Worm (Caenorhabditis elegans) whole organism, L4 larva: ENCODE results near the gene F26H11.8.

Source experiments
- D1046.2 ChIP-seq: fragments of 200-800 bp; sonication (Bioruptor generic); IDR thresholded peaks from 2 replicates; pipeline ENCODE4 v1.3.6; 2022; ENCODE audit warnings: missing genetic modification characterization, missing compliant biosample characterization
- F10B5.3 ChIP-seq: sonication (generic microtip); optimal IDR thresholded peaks from 2 replicates; lab custom pipeline; 2016; ENCODE audit warnings: mild to moderate bottlenecking, missing genetic modification characterization, missing compliant biosample characterization
- F49E8.2 ChIP-seq: sonication (generic microtip); optimal IDR thresholded peaks from 2 replicates; lab custom pipeline; 2016; ENCODE audit warnings: missing compliant biosample characterization, mild to moderate bottlenecking, missing genetic modification characterization, borderline replicate concordance
- T26A8.4 ChIP-seq: fragments of 200-800 bp; sonication (Bioruptor generic); IDR thresholded peaks from 2 replicates; pipeline ENCODE4 v1.3.6; 2022; ENCODE audit warnings: missing genetic modification characterization, missing compliant biosample characterization
- Y48G9A.11 ChIP-seq: fragments of 200-800 bp; sonication (Bioruptor generic); IDR thresholded peaks from 2 replicates; pipeline ENCODE4 v1.3.6; 2022; ENCODE audit warnings: missing genetic modification reagents, missing genetic modification characterization, missing compliant biosample characterization
- Y75B8A.6 ChIP-seq: fragments of 200-800 bp; sonication (Bioruptor generic); IDR thresholded peaks from 2 replicates; pipeline ENCODE4 v1.3.6; 2022; ENCODE audit warnings: missing genetic modification reagents, missing genetic modification characterization, missing compliant biosample characterization
- ZK337.2 ChIP-seq: fragments of 200-800 bp; sonication (Bioruptor generic); IDR thresholded peaks from 2 replicates; pipeline ENCODE4 v1.3.6; 2022; ENCODE audit warnings: missing genetic modification reagents, missing genetic modification characterization, missing compliant biosample characterization
- aha-1 ChIP-seq: fragments of 150-350 bp; peaks from one replicate; lab custom pipeline; 2014; ENCODE audit warnings: missing biosample characterization, missing genetic modification characterization
- ama-1 ChIP-seq: fragments of 150-350 bp; optimal IDR thresholded peaks from 2 replicates; lab custom pipeline; 2014; ENCODE audit warnings: inconsistent platforms, mixed read lengths
- arid-1 ChIP-seq: fragments of 200-800 bp; sonication (Bioruptor generic); conservative IDR thresholded peaks from 2 replicates; pipeline ENCODE4 v1.3.6; 2022; ENCODE audit warnings: missing genetic modification reagents, missing genetic modification characterization, missing compliant biosample characterization
- ceh-28 ChIP-seq: fragments of 150-350 bp; optimal IDR thresholded peaks from 2 replicates; lab custom pipeline; 2014; ENCODE audit warnings: missing biosample characterization, missing genetic modification reagents, missing genetic modification characterization
- ceh-62 ChIP-seq: sonication (generic microtip); optimal IDR thresholded peaks from 2 replicates; lab custom pipeline; 2017; ENCODE audit warnings: missing biosample characterization, missing genetic modification characterization
- cey-2 ChIP-seq: sonication (generic microtip); optimal IDR thresholded peaks from 3 replicates; lab custom pipeline; 2017; ENCODE audit warnings: missing genetic modification characterization, mild to moderate bottlenecking, missing compliant biosample characterization, antibody characterized with exemption, borderline replicate concordance; ENCODE audit not compliant: insufficient read depth
- daf-8 ChIP-seq: fragments of 200-800 bp; sonication (Bioruptor generic); IDR thresholded peaks from 2 replicates; pipeline ENCODE4 v1.3.6; 2022; ENCODE audit warnings: missing genetic modification characterization, missing compliant biosample characterization
- dmd-6 ChIP-seq: fragments of 200-800 bp; sonication (Bioruptor generic); IDR thresholded peaks from 2 replicates; pipeline ENCODE4 v1.3.6; 2022; ENCODE audit warnings: missing genetic modification reagents, missing genetic modification characterization, missing compliant biosample characterization
- dmd-8 ChIP-seq: fragments of 200-800 bp; sonication (Bioruptor generic); IDR thresholded peaks from 2 replicates; pipeline ENCODE4 v1.3.6; 2022; ENCODE audit warnings: missing genetic modification characterization, missing compliant biosample characterization
- dmd-9 ChIP-seq: fragments of 200-800 bp; sonication (Bioruptor generic); IDR thresholded peaks from 2 replicates; pipeline ENCODE4 v1.3.6; 2022; ENCODE audit warnings: missing genetic modification reagents, missing genetic modification characterization, missing compliant biosample characterization
- fkh-10 ChIP-seq: fragments of 150-350 bp; optimal IDR thresholded peaks from 2 replicates; lab custom pipeline; 2014; ENCODE audit warnings: missing biosample characterization, missing genetic modification reagents, missing genetic modification characterization
- hif-1 ChIP-seq, 2 experiments: sonication (generic microtip); optimal IDR thresholded peaks; 2 replicates each; lab custom pipeline; 2016 to 2017; ENCODE audit warnings: missing compliant biosample characterization in 2 of 2, missing genetic modification characterization in 2 of 2, missing genetic modification reagents in 2 of 2, missing genotype in 2 of 2, mild to moderate bottlenecking in 1 of 2
- hlh-11 ChIP-seq: fragments of 200-800 bp; sonication (Bioruptor generic); optimal IDR thresholded peaks from 2 replicates; lab custom pipeline; 2018; ENCODE audit warnings: mild to moderate bottlenecking, missing genetic modification characterization, missing compliant biosample characterization
- hlh-30 ChIP-seq: sonication (generic microtip); optimal IDR thresholded peaks from 2 replicates; lab custom pipeline; 2017; ENCODE audit warnings: antibody characterized with exemption, mild to moderate bottlenecking, missing genetic modification characterization, missing compliant biosample characterization; ENCODE audit not compliant: insufficient read depth
- lim-7 ChIP-seq: fragments of 200-800 bp; sonication (Bioruptor generic); IDR thresholded peaks from 2 replicates; pipeline ENCODE4 v1.3.6; 2022; ENCODE audit warnings: missing genetic modification characterization, missing compliant biosample characterization
- lin-13 ChIP-seq: fragments of 150-350 bp; optimal IDR thresholded peaks from 2 replicates; lab custom pipeline; 2014; ENCODE audit warnings: missing biosample characterization, missing genetic modification reagents, missing genetic modification characterization
- lin-29 ChIP-seq: fragments of 200-800 bp; sonication (Bioruptor generic); IDR thresholded peaks from 2 replicates; pipeline ENCODE4 v1.3.6; 2022; ENCODE audit warnings: missing genetic modification reagents, missing genetic modification characterization, missing compliant biosample characterization
- lin-38 ChIP-seq: fragments of 200-800 bp; sonication (Bioruptor generic); IDR thresholded peaks from 2 replicates; pipeline ENCODE4 v1.3.6; 2022; ENCODE audit warnings: missing genetic modification reagents, missing genetic modification characterization, missing compliant biosample characterization
- mdl-1 ChIP-seq, 2 experiments: fragments of 150-350 bp in 1 of 2; sonication (generic microtip) in 1 of 2; optimal IDR thresholded peaks; 2 replicates each; lab custom pipeline; 2014 to 2017; ENCODE audit warnings: missing biosample characterization in 2 of 2, missing genetic modification characterization in 2 of 2
- mdt-29 ChIP-seq: fragments of 200-800 bp; sonication (Bioruptor generic); IDR thresholded peaks from 2 replicates; pipeline ENCODE4 v1.3.6; 2022; ENCODE audit warnings: missing genetic modification reagents, missing genetic modification characterization, missing compliant biosample characterization
- mep-1 ChIP-seq: fragments of 150-350 bp; sonication (generic microtip); optimal IDR thresholded peaks from 3 replicates; lab custom pipeline; 2014; ENCODE audit warnings: missing biosample characterization, missing genetic modification characterization
- mes-2 ChIP-seq: sonication (generic microtip); optimal IDR thresholded peaks from 2 replicates; lab custom pipeline; 2016; ENCODE audit warnings: missing genotype, mild to moderate bottlenecking, missing genetic modification characterization, missing compliant biosample characterization; ENCODE audit not compliant: poor library complexity, severe bottlenecking
- mxl-3 ChIP-seq: fragments of 200-800 bp; sonication (Bioruptor generic); optimal IDR thresholded peaks from 2 replicates; lab custom pipeline; 2018; ENCODE audit warnings: mild to moderate bottlenecking, missing genetic modification characterization, missing compliant biosample characterization
- nhr-102 ChIP-seq: sonication (generic microtip); optimal IDR thresholded peaks from 2 replicates; lab custom pipeline; 2016; ENCODE audit warnings: mild to moderate bottlenecking, missing genetic modification characterization, moderate library complexity, missing compliant biosample characterization
- nhr-111 ChIP-seq: fragments of 200-800 bp; sonication (Bioruptor generic); optimal IDR thresholded peaks from 2 replicates; lab custom pipeline; 2018; ENCODE audit warnings: mild to moderate bottlenecking, missing genetic modification characterization, missing compliant biosample characterization
- nhr-28 ChIP-seq: fragments of 150-350 bp; optimal IDR thresholded peaks from 2 replicates; lab custom pipeline; 2014; ENCODE audit warnings: missing biosample characterization, missing genetic modification characterization
- nhr-6 ChIP-seq: fragments of 150-350 bp; optimal IDR thresholded peaks from 2 replicates; lab custom pipeline; 2014; ENCODE audit warnings: missing biosample characterization, missing genetic modification characterization
- nhr-77 ChIP-seq: fragments of 150-350 bp; optimal IDR thresholded peaks from 2 replicates; lab custom pipeline; 2014; ENCODE audit warnings: missing biosample characterization, missing genetic modification characterization
- pha-4 ChIP-seq, 2 experiments: fragments of 150-350 bp in 1 of 2; fragments of 200-800 bp in 1 of 2; sonication (Bioruptor generic) in 1 of 2; IDR thresholded peaks in 1 of 2; optimal IDR thresholded peaks in 1 of 2; 2 replicates each; pipeline versions ENCODE4 v1.3.6 to Lab custom; 2014 to 2022; ENCODE audit warnings: missing genetic modification characterization in 2 of 2, missing genetic modification reagents in 2 of 2, missing biosample characterization in 1 of 2, missing compliant biosample characterization in 1 of 2
- pqm-1 ChIP-seq: sonication (generic microtip); optimal IDR thresholded peaks from 2 replicates; lab custom pipeline; 2017; ENCODE audit warnings: missing biosample characterization, missing genetic modification characterization
- set-16 ChIP-seq: fragments of 200-800 bp; sonication (Bioruptor generic); IDR thresholded peaks from 2 replicates; pipeline ENCODE4 v1.3.6; 2022; ENCODE audit warnings: missing genetic modification reagents, missing genetic modification characterization, missing compliant biosample characterization
- snpc-1.2 ChIP-seq: fragments of 200-800 bp; sonication (Bioruptor generic); IDR thresholded peaks from 2 replicates; pipeline ENCODE4 v1.3.6; 2022; ENCODE audit warnings: missing genetic modification reagents, missing genetic modification characterization, missing compliant biosample characterization
- spr-1 ChIP-seq: sonication (generic microtip); optimal IDR thresholded peaks from 2 replicates; lab custom pipeline; 2016; ENCODE audit warnings: mild to moderate bottlenecking, missing genetic modification characterization, missing compliant biosample characterization
- tag-97 ChIP-seq: fragments of 200-800 bp; sonication (Bioruptor generic); IDR thresholded peaks from 2 replicates; pipeline ENCODE4 v1.3.6; 2022; ENCODE audit warnings: missing genetic modification characterization, missing compliant biosample characterization
- unc-39 ChIP-seq: sonication (generic microtip); optimal IDR thresholded peaks from 2 replicates; lab custom pipeline; 2017; ENCODE audit warnings: missing biosample characterization, missing genetic modification characterization
- unc-62 ChIP-seq, 3 experiments: fragments of 150-350 bp in 1 of 3; sonication (generic microtip); optimal IDR thresholded peaks in 2 of 3; peaks in 1 of 3; 1 replicate in 1 of 3; 2 replicates in 2 of 3; lab custom pipeline; 2014 to 2017; ENCODE audit warnings: missing biosample characterization in 3 of 3, missing genetic modification characterization in 3 of 3, missing genetic modification reagents in 3 of 3, missing genotype in 1 of 3
- zag-1 ChIP-seq: fragments of 150-350 bp; optimal IDR thresholded peaks from 2 replicates; lab custom pipeline; 2014; ENCODE audit warnings: missing biosample characterization, missing genetic modification characterization
- ztf-11 ChIP-seq: fragments of 150-350 bp; optimal IDR thresholded peaks from 2 replicates; lab custom pipeline; 2014; ENCODE audit warnings: missing biosample characterization, missing genetic modification characterization

F26H11.8 gene

DNA sequence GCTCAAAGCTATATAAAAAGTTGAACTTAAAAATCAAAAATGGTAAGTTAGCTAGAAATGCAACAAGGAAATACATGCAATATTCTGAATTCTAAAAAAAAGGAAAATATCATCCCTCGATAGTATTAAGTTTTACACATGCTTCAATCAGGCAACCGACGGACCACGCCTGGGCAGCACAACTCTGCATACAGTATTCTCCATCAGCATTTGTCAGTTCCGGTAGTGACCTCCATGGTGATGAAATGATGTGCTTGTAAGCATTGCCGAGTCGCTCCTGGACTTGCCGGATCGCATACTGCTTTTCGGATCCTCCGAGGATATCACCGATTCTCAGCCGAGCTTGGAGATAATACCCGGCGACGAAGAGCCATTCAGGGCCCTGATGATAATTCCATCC is 37.5 kb upstream of the F26H11.8 start (continued):
- no peak for TF ChIP-seq lim-7 (GFP tag; lab: Robert Waterston, UW)
- peak; percentile 19 for TF ChIP-seq ama-1 (lab: Kevin White, UChicago)
- TF ChIP-seq ceh-28 (tag; lab: Kevin White, UChicago), result no peak
- no peak for TF ChIP-seq tag-97
- no peak for TF ChIP-seq dmd-9 (GFP tag; lab: Robert Waterston, UW)

DNA sequence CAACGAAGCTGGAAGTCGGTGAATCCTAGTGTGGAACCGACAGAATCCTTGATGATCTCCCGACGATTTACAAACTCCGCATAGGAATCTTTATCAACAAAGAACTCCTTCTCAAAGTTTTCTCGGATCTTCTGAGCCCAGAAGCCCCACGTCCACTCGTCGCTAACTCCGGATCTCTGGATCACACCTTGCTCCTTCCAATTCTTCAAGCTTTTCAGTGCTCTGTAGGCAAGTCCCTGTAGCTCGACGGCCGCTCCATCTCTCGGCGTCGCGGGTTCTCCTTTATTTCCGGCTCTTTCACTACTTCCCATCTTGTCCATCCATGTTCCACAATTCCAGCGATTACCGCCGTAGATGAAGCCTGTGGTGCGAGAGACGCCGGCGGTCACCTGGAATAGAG is 37.0 kb upstream of the F26H11.8 start:
- TF ChIP-seq set-16 (GFP tag; lab: Robert Waterston, UW), result peak; percentile 36; the same call in 1 of the 2 replicates
- TF ChIP-seq dmd-8 (GFP tag; lab: Robert Waterston, UW), result 0 out of 2 replicates have a peak, but pooled peaks have one; percentile 7
- no peak for TF ChIP-seq snpc-1.2 (GFP tag; lab: Robert Waterston, UW)
- peak; percentile 94 for TF ChIP-seq aha-1 (tag; lab: Kevin White, UChicago)

ce11 chrII:14357936-14358416 is 30.3 kb upstream of the F26H11.8 start, which contains the start of the genes agl-1 and pfs-2:
TSS of gene agl-1 (minus strand) at chrII:14358113.
TSS of gene pfs-2 (plus strand) at chrII:14358366.
- no peak for TF ChIP-seq Y48G9A.11
- TF ChIP-seq ceh-62 (tag; lab: Kevin White, UChicago), result no peak
- peak; percentile 57 for TF ChIP-seq hlh-11 (tag; lab: Kevin White, UChicago)
- TF ChIP-seq spr-1 (tag; lab: Kevin White, UChicago), result peak; percentile 50
- no peak for TF ChIP-seq nhr-111
- TF ChIP-seq nhr-77 (tag; lab: Kevin White, UChicago), result peak; percentile 64
- TF ChIP-seq arid-1, result no peak
- no peak for TF ChIP-seq dmd-9 (GFP tag; lab: Robert Waterston, UW)
- peak; percentile 77 for TF ChIP-seq lin-38 (GFP tag; lab: Robert Waterston, UW)
- peak; percentile 35 for TF ChIP-seq fkh-10 (GFP tag; lab: Kevin White, UChicago)
- no peak for TF ChIP-seq unc-39 (tag; lab: Kevin White, UChicago)
- TF ChIP-seq pha-4 (GFP tag; IDR thresholded peaks at IDR 0.05; lab: Robert Waterston, UW), result no peak
- TF ChIP-seq pha-4 (tag; optimal IDR thresholded peaks at IDR 0.05; lab: Kevin White, UChicago), result peak; percentile 65
- peak; percentile 85 for TF ChIP-seq mep-1 (tag; lab: Kevin White, UChicago)
- 0 out of 2 replicates have a peak, but pooled peaks have one; percentile 15 for TF ChIP-seq dmd-6 (GFP tag; lab: Robert Waterston, UW)
- TF ChIP-seq T26A8.4 (GFP tag; lab: Robert Waterston, UW), result 0 out of 2 replicates have a peak, but pooled peaks have one; percentile 24
- peak; percentile 16 for TF ChIP-seq nhr-102 (tag; lab: Kevin White, UChicago)
- TF ChIP-seq hif-1 (tag; optimal IDR thresholded peaks at IDR 0.05; lab: Kevin White, UChicago), result peak in 1 of 2 experiments; percentile 96
- TF ChIP-seq nhr-28 (tag; lab: Kevin White, UChicago), result peak; percentile 44
- TF ChIP-seq hlh-30, result peak; percentile 95
- TF ChIP-seq mdl-1 (tag; optimal IDR thresholded peaks at IDR 0.05; lab: Kevin White, UChicago), result peak; percentile 10 to 85
- peak; percentile 12 for TF ChIP-seq lin-13 (GFP tag; lab: Kevin White, UChicago)
- TF ChIP-seq unc-62 (GFP tag; optimal IDR thresholded peaks at IDR 0.05 in 1 of 2; lab: Kevin White, UChicago), result no peak
- TF ChIP-seq unc-62 (tag; optimal IDR thresholded peaks at IDR 0.05; lab: Kevin White, UChicago), result no peak
- peak; percentile 78 for TF ChIP-seq mes-2
- TF ChIP-seq mdt-29, result no peak
- TF ChIP-seq D1046.2 (GFP tag; lab: Robert Waterston, UW), result no peak
- TF ChIP-seq tag-97, result no peak
- no peak for TF ChIP-seq dmd-8 (GFP tag; lab: Robert Waterston, UW)
- TF ChIP-seq zag-1, result no peak
- TF ChIP-seq lin-29 (GFP tag; lab: Robert Waterston, UW), result no peak
- TF ChIP-seq cey-2, result no peak
- no peak for TF ChIP-seq pqm-1 (tag; lab: Kevin White, UChicago)
- TF ChIP-seq mxl-3, result peak; percentile 78
- TF ChIP-seq snpc-1.2 (GFP tag; lab: Robert Waterston, UW), result no peak
- TF ChIP-seq ztf-11 (tag; lab: Kevin White, UChicago), result no peak
- no peak for TF ChIP-seq ZK337.2 (GFP tag; lab: Robert Waterston, UW)
- no peak for TF ChIP-seq Y75B8A.6
- no peak for TF ChIP-seq F49E8.2 (tag; lab: Kevin White, UChicago)
- no peak for TF ChIP-seq nhr-6 (tag; lab: Kevin White, UChicago)
- no peak for TF ChIP-seq daf-8
- TF ChIP-seq aha-1 (tag; lab: Kevin White, UChicago), result peak; percentile 98
- TF ChIP-seq F10B5.3 (tag; lab: Kevin White, UChicago), result no peak
- no peak for TF ChIP-seq ama-1 (lab: Kevin White, UChicago)
